Fruit fly (Drosophila melanogaster) whole organism: ENCODE measurements around the gene svr.

Source experiments
- CG8478 ChIP-seq: fragments of >200 bp; optimal IDR thresholded peaks from 2 replicates; lab custom pipeline; 2018; ENCODE audit warnings: inconsistent platforms
- Dll ChIP-seq: fragments of >200 bp; optimal IDR thresholded peaks from 2 replicates; lab custom pipeline; 2017
- EcR ChIP-seq, 2 experiments: fragments of >200 bp; optimal IDR thresholded peaks; 2 replicates each; lab custom pipeline; 2017; ENCODE audit warnings: missing biosample characterization in 2 of 2, missing genetic modification characterization in 2 of 2, missing genetic modification reagents in 2 of 2
- pan ChIP-seq: fragments of >200 bp; optimal IDR thresholded peaks from 2 replicates; lab custom pipeline; 2017
- psq ChIP-seq: fragments of >200 bp; optimal IDR thresholded peaks from 2 replicates; lab custom pipeline; 2017
- usp ChIP-seq: fragments of >200 bp; optimal IDR thresholded peaks from 2 replicates; lab custom pipeline; 2017; ENCODE audit warnings: missing biosample characterization, missing genetic modification characterization, mixed read lengths

svr gene

DNA sequence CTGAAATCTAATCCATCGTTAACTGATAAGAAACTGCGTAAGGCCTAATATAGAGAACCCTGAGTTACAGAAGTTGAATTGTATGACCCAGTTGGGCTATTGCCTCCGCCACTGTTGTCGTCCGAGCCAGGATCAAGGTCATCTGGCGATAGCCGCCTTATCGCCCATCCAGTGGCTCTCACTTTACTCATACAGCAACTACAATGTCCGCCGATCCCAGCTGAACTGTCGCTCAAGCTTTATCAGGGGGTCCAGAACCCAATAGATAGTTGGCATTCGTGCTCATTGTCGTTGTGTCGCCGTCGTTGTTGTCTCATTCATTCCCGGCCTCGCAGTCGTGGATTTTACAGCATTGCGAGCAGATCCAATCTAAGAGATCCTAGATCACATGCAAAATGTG is 12.9 kb downstream of the svr start, which contains the start of gene arg:
Gene arg, plus strand, starts transcription at position 319 of the 400 bp plus-strand sequence.
- TF ChIP-seq CG8478 (lab: Kevin White, UChicago) (no peak), Dll (lab: Kevin White, UChicago) (no peak), usp (no peak), EcR (GFP tag; optimal IDR thresholded peaks at IDR 0.05; lab: Kevin White, UChicago) (no peak), pan (no peak), psq (no peak)

DNA sequence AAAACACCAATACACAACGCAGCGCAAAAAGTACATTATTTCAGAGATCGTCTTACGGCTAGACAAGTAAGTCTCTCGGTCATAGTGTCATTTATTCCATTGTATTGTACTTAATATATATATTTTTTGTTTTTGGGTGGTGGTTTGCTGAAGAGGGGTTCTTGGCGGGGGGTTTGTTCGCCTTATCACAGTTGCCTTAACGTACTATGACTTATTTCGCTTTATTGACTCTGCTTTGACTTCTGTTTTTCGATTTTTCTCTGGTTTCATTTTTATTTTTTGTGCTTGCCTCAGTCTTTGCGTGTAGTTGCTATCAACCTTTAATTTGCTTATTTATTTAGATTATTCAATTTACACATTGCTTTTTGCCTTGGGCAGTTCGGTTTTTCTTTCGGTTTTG is 14.3 kb downstream of the svr start:
- no peak for TF ChIP-seq EcR (GFP tag; optimal IDR thresholded peaks at IDR 0.05; lab: Kevin White, UChicago)
- TF ChIP-seq Dll (lab: Kevin White, UChicago), result no peak
- TF ChIP-seq psq, result no peak
- no peak for TF ChIP-seq CG8478 (lab: Kevin White, UChicago)
- TF ChIP-seq pan, result no peak
- TF ChIP-seq usp, result no peak

DNA sequence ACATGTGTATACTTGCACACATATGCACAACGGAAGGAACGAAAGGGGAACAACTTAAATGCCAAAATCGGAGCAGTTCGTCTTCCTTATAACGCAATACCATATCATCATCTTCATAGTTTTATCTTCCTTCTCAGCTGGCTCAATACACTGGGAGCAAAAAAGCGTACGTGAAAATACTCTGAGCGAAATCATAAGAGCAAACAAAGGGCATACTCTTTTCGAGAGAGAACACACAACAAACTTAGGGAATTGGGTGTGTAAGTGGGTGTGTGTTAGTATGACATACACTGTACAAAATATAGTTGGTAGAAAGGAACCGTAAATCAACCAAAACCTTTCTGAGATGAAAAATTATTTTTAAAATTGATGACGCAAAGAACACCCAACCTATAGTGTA is 16.3 kb downstream of the svr start:
- no peak for TF ChIP-seq usp
- no peak for TF ChIP-seq Dll (lab: Kevin White, UChicago)
- TF ChIP-seq CG8478 (lab: Kevin White, UChicago), result no peak
- no peak for TF ChIP-seq psq
- no peak for TF ChIP-seq EcR (GFP tag; optimal IDR thresholded peaks at IDR 0.05; lab: Kevin White, UChicago)
- TF ChIP-seq pan, result no peak

DNA sequence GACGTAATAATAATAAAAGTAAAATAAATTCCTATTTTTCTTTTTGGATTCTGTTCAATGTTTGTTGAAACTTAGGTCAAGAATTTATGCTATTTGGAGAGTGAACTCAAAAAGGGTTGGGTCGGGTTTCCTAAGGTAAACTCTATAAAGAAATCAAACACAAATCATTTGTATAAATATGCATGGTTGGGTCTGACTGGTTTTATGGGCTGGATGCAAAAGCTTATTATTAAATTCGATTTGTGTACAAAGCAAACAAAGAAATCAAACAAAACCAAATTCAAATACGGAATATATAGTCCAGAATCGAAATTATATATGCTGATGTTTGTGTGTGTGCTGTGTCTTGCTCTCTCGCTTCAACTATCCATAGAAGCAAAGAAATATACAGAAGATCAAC is 19.4 kb downstream of the svr start:
- TF ChIP-seq CG8478 (lab: Kevin White, UChicago) (no peak), EcR (GFP tag; optimal IDR thresholded peaks at IDR 0.05; lab: Kevin White, UChicago) (no peak), Dll (lab: Kevin White, UChicago) (no peak), pan (no peak)

DNA sequence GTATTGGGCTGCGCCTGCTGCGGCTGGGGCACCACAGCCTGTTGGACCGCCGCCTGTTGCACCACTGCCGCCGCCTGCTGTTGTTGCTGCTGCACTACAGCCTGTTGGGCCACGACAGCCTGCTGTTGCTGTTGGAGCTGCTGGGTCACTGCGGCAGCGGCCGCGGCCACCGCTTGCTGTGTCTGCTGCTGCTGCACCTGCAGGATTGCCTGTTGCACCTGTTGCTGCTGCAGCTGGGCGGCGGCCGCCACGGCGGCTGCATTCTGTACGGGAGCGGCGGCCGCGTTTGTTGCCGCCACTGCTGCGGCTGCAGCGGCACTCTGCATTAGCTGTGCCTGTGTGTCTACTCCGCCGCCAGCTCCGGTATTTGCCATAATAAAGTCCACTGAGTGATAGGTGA is 22.6 kb downstream of the svr start:
- TF ChIP-seq psq (no peak), pan (no peak), CG8478 (lab: Kevin White, UChicago) (no peak), usp (no peak), EcR (GFP tag; optimal IDR thresholded peaks at IDR 0.05; lab: Kevin White, UChicago) (no peak), Dll (lab: Kevin White, UChicago) (no peak)

DNA sequence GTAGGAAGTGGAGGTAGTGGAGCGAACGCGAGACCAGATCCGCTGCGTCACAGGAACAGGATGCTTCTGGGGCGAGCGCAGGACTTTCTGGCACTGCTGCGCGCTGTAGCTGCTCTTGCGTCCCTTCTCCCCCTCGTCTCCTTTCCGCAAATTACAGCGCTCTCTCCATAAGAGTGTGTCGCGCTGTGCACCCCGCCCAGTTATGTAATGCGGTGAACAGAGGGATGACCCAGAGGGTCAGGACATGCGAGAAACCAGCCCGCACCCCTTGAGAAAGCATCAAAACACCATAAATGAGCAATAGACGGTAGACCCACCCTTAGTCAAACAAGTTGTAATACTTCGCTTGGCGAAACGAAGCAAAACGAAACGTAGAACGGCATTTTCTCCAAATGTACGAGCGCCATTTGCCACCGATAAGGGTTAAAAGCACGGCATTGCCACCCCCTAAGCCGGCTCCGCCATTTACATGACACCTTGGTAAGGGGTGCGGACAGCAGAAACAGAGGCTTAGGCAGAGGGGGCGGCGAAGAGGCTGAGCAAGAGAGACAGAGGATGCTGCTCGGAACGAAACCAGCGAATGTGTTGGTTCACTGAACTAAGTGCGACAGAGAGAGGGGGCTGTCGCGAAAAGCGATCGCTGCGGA is 24.1 kb downstream of the svr start:
- no peak for TF ChIP-seq CG8478 (lab: Kevin White, UChicago)
- no peak for TF ChIP-seq psq
- TF ChIP-seq Dll (lab: Kevin White, UChicago), result no peak
- no peak for TF ChIP-seq usp
- no peak for TF ChIP-seq pan
- no peak for TF ChIP-seq EcR (GFP tag; optimal IDR thresholded peaks at IDR 0.05; lab: Kevin White, UChicago)

DNA sequence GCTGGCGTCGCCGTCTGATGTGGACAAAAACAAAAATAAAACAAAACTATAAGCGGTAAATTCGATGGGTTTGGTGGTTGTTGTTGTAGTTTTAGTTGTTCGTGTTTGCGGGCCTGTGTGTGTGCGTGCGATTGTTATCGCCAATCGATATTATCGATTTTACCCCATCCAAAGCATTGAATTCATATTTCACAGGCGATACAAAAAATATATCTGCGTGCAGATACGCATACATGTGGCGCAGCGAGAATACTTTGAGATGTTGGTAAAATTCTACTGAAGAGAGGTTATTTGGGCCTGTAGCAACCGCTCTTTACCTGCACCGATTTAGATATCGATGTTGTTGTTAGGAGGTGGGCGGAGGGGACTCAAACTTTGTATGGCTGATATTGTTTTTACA is 25.4 kb downstream of the svr start:
- TF ChIP-seq pan (no peak), psq (no peak), usp (no peak), Dll (lab: Kevin White, UChicago) (no peak), EcR (GFP tag; optimal IDR thresholded peaks at IDR 0.05; lab: Kevin White, UChicago) (no peak)

DNA sequence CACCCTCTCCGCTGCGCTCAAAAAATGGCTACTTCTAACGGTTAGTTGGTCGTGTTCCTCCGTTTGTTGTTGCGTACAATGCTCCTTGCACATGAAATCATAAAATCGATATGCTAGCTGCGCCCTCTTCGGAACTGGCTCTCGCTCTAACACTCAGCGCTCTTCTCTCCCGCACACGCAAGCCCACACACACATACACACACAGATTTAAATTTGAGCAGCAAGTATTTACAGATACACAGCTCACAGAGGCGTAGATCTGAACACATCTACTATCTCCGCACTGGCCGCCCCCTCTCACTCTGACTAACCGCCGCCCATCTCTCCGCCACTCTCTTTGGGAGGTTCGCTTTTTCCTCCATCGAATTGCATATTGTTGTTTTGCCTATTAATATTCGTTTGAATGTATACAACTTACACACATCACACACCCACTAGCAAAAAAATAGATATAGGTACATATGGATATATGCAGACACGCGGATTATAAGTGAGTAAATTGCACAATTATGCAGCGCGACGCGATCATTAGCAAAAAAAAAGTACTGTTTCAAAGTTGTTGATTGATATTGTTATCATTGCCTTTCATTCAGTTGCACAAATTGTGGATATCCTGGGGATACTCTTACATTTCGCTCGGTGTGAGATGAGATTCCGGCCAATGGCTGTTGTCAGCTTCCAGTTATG is 26.3 kb downstream of the svr start:
- TF ChIP-seq pan, result no peak
- TF ChIP-seq EcR (GFP tag; optimal IDR thresholded peaks at IDR 0.05; lab: Kevin White, UChicago), result peak in 1 of 2 experiments; percentile 63
- no peak for TF ChIP-seq psq
- TF ChIP-seq usp, result no peak
- peak; percentile 44 for TF ChIP-seq Dll (lab: Kevin White, UChicago)
- TF ChIP-seq CG8478 (lab: Kevin White, UChicago), result no peak

DNA sequence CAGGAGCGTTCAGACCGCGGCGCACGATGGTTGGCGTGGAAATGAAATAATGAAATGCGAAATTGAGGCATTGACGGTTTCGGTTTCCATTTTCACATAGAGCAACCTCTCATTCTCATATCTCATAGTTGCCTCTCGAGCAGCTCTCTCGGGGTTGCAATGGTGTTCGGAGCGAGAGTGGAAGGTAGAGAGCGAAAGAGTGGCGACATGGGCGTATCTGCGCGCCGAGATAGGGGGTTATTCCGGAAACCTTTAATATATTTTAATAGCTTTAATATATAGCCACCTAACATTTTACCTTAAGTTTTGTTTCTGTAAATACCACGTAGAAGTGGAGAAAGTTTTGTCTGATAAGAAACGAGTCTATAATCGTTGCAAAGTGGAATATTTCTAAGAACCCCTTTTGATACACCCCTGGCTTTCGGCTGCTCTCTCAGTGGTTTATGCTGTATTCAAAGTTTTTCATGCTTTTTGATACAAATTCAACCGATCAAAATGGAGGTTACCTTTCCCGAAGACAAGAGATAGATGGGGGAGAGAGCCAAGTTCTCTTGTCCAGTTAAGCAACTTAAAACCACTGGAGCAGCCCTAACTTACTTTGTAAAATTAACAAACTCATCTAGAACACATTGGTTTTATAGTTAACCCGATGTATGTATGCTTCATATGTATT is 27.1 kb downstream of the svr start, which contains the start of gene elav:
Gene elav, minus strand, starts transcription at position 48 of the 673 bp plus-strand sequence.
- TF ChIP-seq psq (no peak), Dll (lab: Kevin White, UChicago) (peak; percentile 67), CG8478 (lab: Kevin White, UChicago) (no peak)

DNA sequence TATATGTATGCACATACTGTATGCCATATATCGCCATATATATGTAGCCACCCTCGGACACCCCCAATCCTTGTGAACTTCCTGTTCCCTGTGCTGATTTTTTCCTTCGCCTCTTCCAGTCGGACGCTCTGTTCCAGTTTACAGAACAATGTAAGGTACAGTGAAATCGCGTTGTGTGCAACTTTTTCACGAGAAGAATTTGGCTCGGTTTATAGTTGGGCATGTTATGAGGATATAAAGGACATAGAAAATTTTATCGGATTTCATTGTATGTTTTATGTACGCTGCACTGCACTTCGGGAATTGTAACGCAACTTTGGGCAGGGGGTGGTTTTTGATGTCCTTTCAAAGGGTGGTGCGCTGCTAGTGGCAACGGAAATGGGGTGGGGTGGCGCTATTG is 28.1 kb downstream of the svr start:
- TF ChIP-seq psq (no peak), CG8478 (lab: Kevin White, UChicago) (no peak), pan (no peak), EcR (GFP tag; optimal IDR thresholded peaks at IDR 0.05; lab: Kevin White, UChicago) (no peak), usp (no peak), Dll (lab: Kevin White, UChicago) (no peak)

DNA sequence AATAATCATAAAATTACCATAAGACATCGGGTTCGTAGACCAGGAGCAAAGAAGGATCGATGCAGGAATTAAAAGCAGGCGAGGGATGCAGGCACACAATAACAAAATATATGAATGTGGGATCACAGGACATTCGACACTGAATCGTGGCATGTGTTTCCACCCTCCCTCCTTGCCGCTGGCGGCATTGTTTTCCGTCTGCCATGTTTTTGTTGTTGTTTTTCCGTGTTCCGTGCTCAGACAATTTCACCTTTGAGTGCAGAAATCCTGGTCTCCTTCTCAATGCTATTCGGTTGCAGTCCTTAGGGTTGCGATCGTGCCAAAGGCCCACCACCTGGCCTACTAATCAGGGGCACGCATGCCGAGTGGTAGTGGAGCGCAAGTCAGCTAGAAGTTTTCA is 29.4 kb downstream of the svr start:
- TF ChIP-seq CG8478 (lab: Kevin White, UChicago) (no peak), psq (no peak), usp (no peak), pan (no peak), Dll (lab: Kevin White, UChicago) (no peak), EcR (GFP tag; optimal IDR thresholded peaks at IDR 0.05; lab: Kevin White, UChicago) (no peak)

DNA sequence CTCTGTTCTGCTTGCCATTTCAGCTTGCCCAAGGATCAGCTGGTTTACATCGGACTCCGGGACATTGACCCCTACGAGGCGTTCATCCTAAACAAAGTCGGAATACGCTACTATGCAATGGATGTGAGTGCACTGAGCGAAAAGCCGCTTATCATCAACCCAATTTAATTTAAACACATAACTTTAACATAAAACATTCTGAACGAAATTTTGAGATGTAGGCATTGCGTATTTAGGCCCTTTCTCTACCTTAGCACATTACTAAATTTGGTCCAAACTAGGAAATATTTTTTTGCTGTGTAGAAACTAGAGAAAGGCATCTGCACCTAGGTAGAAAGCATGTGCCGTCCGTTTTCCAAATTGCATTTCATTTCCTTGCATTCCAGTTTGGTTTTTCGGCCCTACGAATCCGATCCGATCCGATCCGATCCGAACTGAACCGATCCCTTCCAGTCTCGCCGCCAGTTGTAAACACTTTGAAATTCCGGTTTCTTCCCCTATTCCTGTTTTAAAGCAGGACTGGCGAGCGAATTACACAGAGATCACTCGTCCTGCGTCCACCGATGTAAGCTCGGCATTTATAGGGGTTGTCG is 30.3 kb downstream of the svr start:
- TF ChIP-seq Dll (lab: Kevin White, UChicago) (no peak), EcR (GFP tag; optimal IDR thresholded peaks at IDR 0.05; lab: Kevin White, UChicago) (no peak), psq (no peak), usp (no peak), pan (no peak), CG8478 (lab: Kevin White, UChicago) (no peak)
